Worm (Caenorhabditis elegans) whole organism, L4 larva: ENCODE data around the gene T24G10.2.

Experiments used
- F10B5.3 ChIP-seq: sonication (generic microtip); optimal IDR thresholded peaks from 2 replicates; lab custom pipeline; 2016; ENCODE audit warnings: mild to moderate bottlenecking, missing genetic modification characterization, missing compliant biosample characterization
- F37D6.2 ChIP-seq: sonication (generic microtip); optimal IDR thresholded peaks from 2 replicates; lab custom pipeline; 2016; ENCODE audit warnings: mild to moderate bottlenecking, missing genetic modification characterization, missing compliant biosample characterization
- F44E2.7 ChIP-seq: fragments of 200-800 bp; sonication (Bioruptor generic); IDR thresholded peaks from 2 replicates; pipeline ENCODE4 v2.1.2; 2022; ENCODE audit warnings: missing genetic modification characterization, missing compliant biosample characterization
- F49E8.2 ChIP-seq: sonication (generic microtip); optimal IDR thresholded peaks from 2 replicates; lab custom pipeline; 2016; ENCODE audit warnings: missing compliant biosample characterization, mild to moderate bottlenecking, missing genetic modification characterization, borderline replicate concordance
- T20F7.1 ChIP-seq: fragments of 200-800 bp; sonication (Bioruptor generic); optimal IDR thresholded peaks from 2 replicates; lab custom pipeline; 2018; ENCODE audit warnings: mild to moderate bottlenecking, missing genetic modification characterization, missing compliant biosample characterization
- aly-2 ChIP-seq: sonication (generic microtip); optimal IDR thresholded peaks from 2 replicates; lab custom pipeline; 2018; ENCODE audit warnings: missing biosample characterization, missing genetic modification characterization
- ceh-20 ChIP-seq: fragments of 200-800 bp; sonication (Bioruptor generic); IDR thresholded peaks from 2 replicates; pipeline ENCODE4 v1.3.6; 2022; ENCODE audit warnings: missing genetic modification reagents, missing genetic modification characterization, missing compliant biosample characterization
- ceh-32 ChIP-seq: sonication (generic microtip); optimal IDR thresholded peaks from 2 replicates; lab custom pipeline; 2016; ENCODE audit warnings: mild to moderate bottlenecking, missing genetic modification characterization, missing compliant biosample characterization; ENCODE audit not compliant: poor library complexity
- ceh-44 ChIP-seq: fragments of 200-800 bp; sonication (Bioruptor generic); IDR thresholded peaks from 2 replicates; pipeline ENCODE4 v1.3.6; 2022; ENCODE audit warnings: missing genetic modification reagents, missing genetic modification characterization, missing compliant biosample characterization
- ces-1 ChIP-seq: fragments of 150-350 bp; sonication (generic microtip); optimal IDR thresholded peaks from 4 replicates; lab custom pipeline; 2014; ENCODE audit warnings: missing biosample characterization, missing genetic modification reagents, missing genetic modification characterization
- cey-2 ChIP-seq: sonication (generic microtip); optimal IDR thresholded peaks from 3 replicates; lab custom pipeline; 2017; ENCODE audit warnings: missing genetic modification characterization, mild to moderate bottlenecking, missing compliant biosample characterization, antibody characterized with exemption, borderline replicate concordance; ENCODE audit not compliant: insufficient read depth
- daf-12 ChIP-seq: fragments of 150-350 bp; optimal IDR thresholded peaks from 2 replicates; lab custom pipeline; 2014; ENCODE audit warnings: missing biosample characterization, missing genetic modification reagents, missing genetic modification characterization
- daf-16 ChIP-seq, 3 experiments: sonication (generic microtip); optimal IDR thresholded peaks; 2 replicates each; lab custom pipeline; 2016 to 2017; ENCODE audit warnings: missing genetic modification characterization in 3 of 3, missing genetic modification reagents in 3 of 3, mild to moderate bottlenecking in 2 of 3, missing compliant biosample characterization in 2 of 3, missing biosample characterization in 1 of 3, moderate library complexity in 1 of 3
- dmd-8 ChIP-seq: fragments of 200-800 bp; sonication (Bioruptor generic); IDR thresholded peaks from 2 replicates; pipeline ENCODE4 v1.3.6; 2022; ENCODE audit warnings: missing genetic modification characterization, missing compliant biosample characterization
- dve-1 ChIP-seq: sonication (generic microtip); optimal IDR thresholded peaks from 2 replicates; lab custom pipeline; 2017; ENCODE audit warnings: antibody characterized with exemption, mild to moderate bottlenecking, missing genetic modification characterization, missing compliant biosample characterization; ENCODE audit not compliant: insufficient read depth
- egl-43 ChIP-seq: fragments of 200-800 bp; sonication (Bioruptor generic); IDR thresholded peaks from 2 replicates; pipeline ENCODE4 v1.3.6; 2022; ENCODE audit warnings: missing genetic modification reagents, missing genetic modification characterization, missing compliant biosample characterization
- gei-8 ChIP-seq: fragments of 200-800 bp; sonication (Bioruptor generic); optimal IDR thresholded peaks from 2 replicates; lab custom pipeline; 2018; ENCODE audit warnings: mild to moderate bottlenecking, missing genetic modification characterization, missing compliant biosample characterization
- hif-1 ChIP-seq, 2 experiments: sonication (generic microtip); optimal IDR thresholded peaks; 2 replicates each; lab custom pipeline; 2016 to 2017; ENCODE audit warnings: missing compliant biosample characterization in 2 of 2, missing genetic modification characterization in 2 of 2, missing genetic modification reagents in 2 of 2, missing genotype in 2 of 2, mild to moderate bottlenecking in 1 of 2
- hlh-11 ChIP-seq: fragments of 200-800 bp; sonication (Bioruptor generic); optimal IDR thresholded peaks from 2 replicates; lab custom pipeline; 2018; ENCODE audit warnings: mild to moderate bottlenecking, missing genetic modification characterization, missing compliant biosample characterization
- hlh-30 ChIP-seq: sonication (generic microtip); optimal IDR thresholded peaks from 2 replicates; lab custom pipeline; 2017; ENCODE audit warnings: antibody characterized with exemption, mild to moderate bottlenecking, missing genetic modification characterization, missing compliant biosample characterization; ENCODE audit not compliant: insufficient read depth
- hmg-1.1 ChIP-seq: fragments of 200-800 bp; sonication (Bioruptor generic); IDR thresholded peaks from 2 replicates; pipeline ENCODE4 v1.3.6; 2022; ENCODE audit warnings: missing genetic modification reagents, missing genetic modification characterization, missing compliant biosample characterization
- jun-1 ChIP-seq: fragments of 150-350 bp; optimal IDR thresholded peaks from 2 replicates; lab custom pipeline; 2014; ENCODE audit warnings: missing biosample characterization, missing genetic modification reagents, missing genetic modification characterization
- lsy-2 ChIP-seq, 2 experiments: fragments of 150-350 bp in 1 of 2; sonication (generic microtip) in 1 of 2; optimal IDR thresholded peaks; 2 replicates each; lab custom pipeline; 2014 to 2017; ENCODE audit warnings: missing biosample characterization in 2 of 2, missing genetic modification characterization in 2 of 2
- madf-5 ChIP-seq, 2 experiments: fragments of 200-800 bp; sonication (Bioruptor generic); IDR thresholded peaks; 2 replicates each; pipeline ENCODE4 v1.3.6; 2022; ENCODE audit warnings: missing compliant biosample characterization in 2 of 2, missing genetic modification characterization in 2 of 2
- mdl-1 ChIP-seq, 2 experiments: fragments of 150-350 bp in 1 of 2; sonication (generic microtip) in 1 of 2; optimal IDR thresholded peaks; 2 replicates each; lab custom pipeline; 2014 to 2017; ENCODE audit warnings: missing biosample characterization in 2 of 2, missing genetic modification characterization in 2 of 2
- mes-2 ChIP-seq: sonication (generic microtip); optimal IDR thresholded peaks from 2 replicates; lab custom pipeline; 2016; ENCODE audit warnings: missing genotype, mild to moderate bottlenecking, missing genetic modification characterization, missing compliant biosample characterization; ENCODE audit not compliant: poor library complexity, severe bottlenecking
- nhr-10 ChIP-seq: fragments of 150-350 bp; optimal IDR thresholded peaks from 2 replicates; lab custom pipeline; 2014; ENCODE audit warnings: missing biosample characterization, missing genetic modification characterization
- nhr-41 ChIP-seq: fragments of 200-800 bp; sonication (Bioruptor generic); IDR thresholded peaks from 2 replicates; pipeline ENCODE4 v1.3.6; 2022; ENCODE audit warnings: missing genetic modification reagents, missing genetic modification characterization, missing compliant biosample characterization
- nhr-42 ChIP-seq: fragments of 200-800 bp; sonication (Bioruptor generic); IDR thresholded peaks from 2 replicates; pipeline ENCODE4 v1.3.6; 2022; ENCODE audit warnings: missing genetic modification characterization, missing compliant biosample characterization
- nhr-76 ChIP-seq: fragments of 150-350 bp; optimal IDR thresholded peaks from 2 replicates; lab custom pipeline; 2014; ENCODE audit warnings: missing biosample characterization, missing genetic modification characterization
- nhr-77 ChIP-seq: fragments of 150-350 bp; optimal IDR thresholded peaks from 2 replicates; lab custom pipeline; 2014; ENCODE audit warnings: missing biosample characterization, missing genetic modification characterization
- pha-4 ChIP-seq, 2 experiments: fragments of 150-350 bp in 1 of 2; fragments of 200-800 bp in 1 of 2; sonication (Bioruptor generic) in 1 of 2; IDR thresholded peaks in 1 of 2; optimal IDR thresholded peaks in 1 of 2; 2 replicates each; pipeline versions ENCODE4 v1.3.6 to Lab custom; 2014 to 2022; ENCODE audit warnings: missing genetic modification characterization in 2 of 2, missing genetic modification reagents in 2 of 2, missing biosample characterization in 1 of 2, missing compliant biosample characterization in 1 of 2
- pqm-1 ChIP-seq: sonication (generic microtip); optimal IDR thresholded peaks from 2 replicates; lab custom pipeline; 2017; ENCODE audit warnings: missing biosample characterization, missing genetic modification characterization
- rbr-2 ChIP-seq: sonication (generic microtip); optimal IDR thresholded peaks from 2 replicates; lab custom pipeline; 2016; ENCODE audit warnings: missing genotype, missing genetic modification characterization, missing compliant biosample characterization
- sdz-12 ChIP-seq: fragments of 200-800 bp; sonication (Bioruptor generic); optimal IDR thresholded peaks from 2 replicates; lab custom pipeline; 2018; ENCODE audit warnings: mild to moderate bottlenecking, missing genetic modification characterization, missing compliant biosample characterization
- set-16 ChIP-seq: fragments of 200-800 bp; sonication (Bioruptor generic); IDR thresholded peaks from 2 replicates; pipeline ENCODE4 v1.3.6; 2022; ENCODE audit warnings: missing genetic modification reagents, missing genetic modification characterization, missing compliant biosample characterization
- skn-1 ChIP-seq: fragments of 150-350 bp; optimal IDR thresholded peaks from 2 replicates; lab custom pipeline; 2014; ENCODE audit warnings: missing biosample characterization, missing genetic modification characterization
- snpc-1.2 ChIP-seq: fragments of 200-800 bp; sonication (Bioruptor generic); IDR thresholded peaks from 2 replicates; pipeline ENCODE4 v1.3.6; 2022; ENCODE audit warnings: missing genetic modification reagents, missing genetic modification characterization, missing compliant biosample characterization
- tag-97 ChIP-seq: fragments of 200-800 bp; sonication (Bioruptor generic); IDR thresholded peaks from 2 replicates; pipeline ENCODE4 v1.3.6; 2022; ENCODE audit warnings: missing genetic modification characterization, missing compliant biosample characterization
- tra-1 ChIP-seq: fragments of 200-800 bp; sonication (Bioruptor generic); IDR thresholded peaks from 2 replicates; pipeline ENCODE4 v1.3.6; 2022; ENCODE audit warnings: missing genetic modification reagents, missing genetic modification characterization, missing compliant biosample characterization
- unc-39 ChIP-seq: sonication (generic microtip); optimal IDR thresholded peaks from 2 replicates; lab custom pipeline; 2017; ENCODE audit warnings: missing biosample characterization, missing genetic modification characterization
- unc-62 ChIP-seq, 3 experiments: fragments of 150-350 bp in 1 of 3; sonication (generic microtip); optimal IDR thresholded peaks in 2 of 3; peaks in 1 of 3; 1 replicate in 1 of 3; 2 replicates in 2 of 3; lab custom pipeline; 2014 to 2017; ENCODE audit warnings: missing biosample characterization in 3 of 3, missing genetic modification characterization in 3 of 3, missing genetic modification reagents in 3 of 3, missing genotype in 1 of 3
- vab-7 ChIP-seq: fragments of 200-800 bp; sonication (Bioruptor generic); IDR thresholded peaks from 2 replicates; pipeline ENCODE4 v1.3.6; 2022; ENCODE audit warnings: missing genetic modification reagents, missing genetic modification characterization, missing compliant biosample characterization
- zfp-3 ChIP-seq: fragments of 200-800 bp; sonication (Bioruptor generic); conservative IDR thresholded peaks from 2 replicates; pipeline ENCODE4 v1.3.6; 2022; ENCODE audit warnings: missing genetic modification reagents, missing genetic modification characterization, missing compliant biosample characterization
- zip-11 ChIP-seq: fragments of 200-800 bp; sonication (Bioruptor generic); IDR thresholded peaks from 2 replicates; pipeline ENCODE4 v1.3.6; 2022; ENCODE audit warnings: missing genetic modification characterization, missing compliant biosample characterization
- ztf-11 ChIP-seq: fragments of 150-350 bp; optimal IDR thresholded peaks from 2 replicates; lab custom pipeline; 2014; ENCODE audit warnings: missing biosample characterization, missing genetic modification characterization

Gene T24G10.2

DNA sequence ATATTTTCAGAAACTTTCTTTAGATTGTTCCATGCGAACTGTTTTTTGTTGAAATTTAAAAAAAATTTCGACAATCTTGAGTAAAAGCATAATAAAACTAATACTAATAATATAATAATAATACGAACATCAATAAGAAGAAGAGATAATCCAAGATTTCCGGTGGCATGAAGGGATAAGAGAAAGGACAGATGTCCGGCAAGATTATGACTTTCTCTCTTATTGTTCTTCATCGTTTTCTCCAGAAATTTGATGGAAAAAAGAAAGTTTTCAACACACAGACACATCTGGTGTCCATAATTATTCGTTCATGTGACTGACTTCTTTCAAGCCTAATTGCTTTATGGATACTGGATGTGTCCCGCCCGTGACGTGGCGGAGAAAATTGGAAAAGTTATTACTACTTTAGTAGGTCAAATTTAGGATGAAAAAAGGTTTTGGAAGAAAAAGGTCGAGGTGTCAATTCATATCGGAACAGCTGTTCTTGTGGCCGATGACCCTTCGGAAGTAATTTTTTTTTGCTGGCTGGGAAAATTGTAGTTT lies 19.9 kb downstream of the T24G10.2 start:
- TF ChIP-seq ceh-44 (GFP tag; lab: Robert Waterston, UW) = no peak
- 0 out of 2 replicates have a peak, but pooled peaks have one; percentile 7 for TF ChIP-seq hmg-1.1
- TF ChIP-seq hlh-11 = peak; percentile 2

DNA sequence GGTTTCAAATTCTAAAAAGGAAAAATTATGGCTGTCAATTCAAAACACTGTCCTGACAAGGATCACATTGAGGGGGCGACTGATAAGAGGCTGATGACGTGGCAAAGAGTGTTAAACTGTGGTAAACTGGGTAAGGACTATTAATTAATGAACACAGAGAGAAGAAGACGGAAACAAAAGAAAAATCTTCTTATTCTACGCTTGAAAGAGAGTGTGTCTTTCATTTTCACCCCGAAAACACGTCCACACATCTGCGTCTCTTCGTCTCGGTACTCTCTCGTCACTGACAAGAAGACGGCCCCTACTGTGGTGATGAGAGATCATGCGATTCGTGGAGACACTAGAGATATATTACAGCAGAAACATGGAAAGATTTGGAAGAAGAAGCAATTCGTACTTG lies 21.2 kb downstream of the T24G10.2 start:
- TF ChIP-seq egl-43 (GFP tag; lab: Robert Waterston, UW) = no peak
- TF ChIP-seq tag-97 = no peak
- TF ChIP-seq jun-1 = no peak
- no peak for TF ChIP-seq skn-1 (tag; lab: Kevin White, UChicago)
- TF ChIP-seq aly-2 = no peak
- TF ChIP-seq hlh-11 = peak; percentile 72
- TF ChIP-seq tra-1 (GFP tag; lab: Robert Waterston, UW) = no peak
- TF ChIP-seq nhr-42 (GFP tag; lab: Robert Waterston, UW) = no peak
- TF ChIP-seq mdl-1 (tag; optimal IDR thresholded peaks at IDR 0.05; lab: Kevin White, UChicago) = peak in 1 of 2 experiments; percentile 34
- no peak for TF ChIP-seq ceh-44 (GFP tag; lab: Robert Waterston, UW)
- no peak for TF ChIP-seq F44E2.7
- TF ChIP-seq cey-2 = no peak
- TF ChIP-seq F49E8.2 (tag; lab: Kevin White, UChicago) = no peak
- TF ChIP-seq F37D6.2 (tag; lab: Kevin White, UChicago) = no peak
- TF ChIP-seq ceh-20 (GFP tag; lab: Robert Waterston, UW) = no peak
- TF ChIP-seq nhr-77 = no peak
- no peak; the same call in 1 of the 2 replicates for TF ChIP-seq nhr-41 (GFP tag; lab: Robert Waterston, UW)
- TF ChIP-seq rbr-2 (tag; lab: Kevin White, UChicago) = peak; percentile 27
- no peak for TF ChIP-seq T20F7.1 (GFP tag; lab: Kevin White, UChicago)
- TF ChIP-seq hif-1 (tag; optimal IDR thresholded peaks at IDR 0.05; lab: Kevin White, UChicago) = peak in 1 of 2 experiments; percentile 18
- no peak for TF ChIP-seq daf-12 (tag; lab: Kevin White, UChicago)
- no peak for TF ChIP-seq nhr-10 (tag; lab: Kevin White, UChicago)
- no peak for TF ChIP-seq unc-39 (tag; lab: Kevin White, UChicago)
- TF ChIP-seq nhr-76 (tag; lab: Kevin White, UChicago) = no peak
- peak; percentile 25 for TF ChIP-seq pqm-1 (tag; lab: Kevin White, UChicago)
- peak in 1 of 2 experiments; percentile 22 for TF ChIP-seq unc-62 (GFP tag; optimal IDR thresholded peaks at IDR 0.05 in 1 of 2; lab: Kevin White, UChicago)
- TF ChIP-seq unc-62 (tag; optimal IDR thresholded peaks at IDR 0.05; lab: Kevin White, UChicago) = no peak
- TF ChIP-seq gei-8 = no peak
- no peak for TF ChIP-seq ceh-32 (tag; lab: Kevin White, UChicago)
- no peak for TF ChIP-seq vab-7 (GFP tag; lab: Robert Waterston, UW)
- peak; percentile 46 for TF ChIP-seq dve-1
- no peak for TF ChIP-seq zip-11 (GFP tag; lab: Robert Waterston, UW)
- TF ChIP-seq ces-1 (GFP tag; lab: Kevin White, UChicago) = no peak
- no peak for TF ChIP-seq sdz-12 (GFP tag; lab: Kevin White, UChicago)
- TF ChIP-seq pha-4 (GFP tag; IDR thresholded peaks at IDR 0.05; lab: Robert Waterston, UW) = 0 out of 2 replicates have a peak, but pooled peaks have one; percentile 5
- TF ChIP-seq pha-4 (tag; optimal IDR thresholded peaks at IDR 0.05; lab: Kevin White, UChicago) = no peak
- TF ChIP-seq snpc-1.2 (GFP tag; lab: Robert Waterston, UW) = no peak
- TF ChIP-seq zfp-3 (GFP tag; lab: Robert Waterston, UW) = no peak
- no peak for TF ChIP-seq F10B5.3 (tag; lab: Kevin White, UChicago)
- TF ChIP-seq ztf-11 (tag; lab: Kevin White, UChicago) = no peak
- peak; percentile 24 for TF ChIP-seq mes-2 (tag; lab: Kevin White, UChicago)
- TF ChIP-seq lsy-2 (tag; optimal IDR thresholded peaks at IDR 0.05; lab: Kevin White, UChicago) = peak in 1 of 2 experiments; percentile 18
- TF ChIP-seq daf-16 (GFP tag; optimal IDR thresholded peaks at IDR 0.05; lab: Kevin White, UChicago) = no peak
- TF ChIP-seq daf-16 (tag; optimal IDR thresholded peaks at IDR 0.05; lab: Kevin White, UChicago) = peak; percentile 67
- no peak for TF ChIP-seq dmd-8
- no peak for TF ChIP-seq madf-5 (GFP tag; IDR thresholded peaks at IDR 0.05; lab: Robert Waterston, UW)
- no peak for TF ChIP-seq set-16
- TF ChIP-seq hlh-30 (tag; lab: Kevin White, UChicago) = peak; percentile 13
